Comparison of ENCODE assay signal across 1 worm cellular context in the genomic region with DNA sequence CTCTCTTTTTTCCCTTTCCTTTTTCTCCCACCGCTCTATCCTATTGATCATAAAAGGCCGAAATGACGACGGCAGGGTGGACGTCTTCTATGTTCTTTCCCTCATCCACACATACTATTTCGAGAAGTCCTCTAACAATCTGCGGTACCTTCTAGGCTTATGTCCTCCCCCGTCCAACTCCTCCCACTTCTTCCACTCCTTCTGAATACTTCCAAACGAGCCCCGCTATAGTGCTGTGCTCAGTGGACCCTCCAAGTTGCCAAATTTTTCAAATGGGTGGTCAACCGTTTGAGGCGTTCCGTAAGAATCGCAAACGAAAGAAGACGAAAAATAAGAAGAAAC.
TF ChIP-seq lines count a peak whose summit lies in the region.

No protein-coding gene starts in this region.

TF ChIP-seq in whole organism, L1 larva, 84 proteins besides CTCF, POLR2A, EP300 and RAD21 (continued from another document):
- TF ChIP-seq ceh-88 (GFP tag; IDR thresholded peaks at IDR 0.05; lab: Robert Waterston, UW) = peak; percentile 44; the same call in 1 of the 2 replicates
- TF ChIP-seq rnt-1 (tag; optimal IDR thresholded peaks at IDR 0.05; lab: Kevin White, UChicago) = no peak
- no peak for TF ChIP-seq sptf-1 (tag; optimal IDR thresholded peaks at IDR 0.05; lab: Kevin White, UChicago)
- TF ChIP-seq ceh-8 (GFP tag; optimal IDR thresholded peaks at IDR 0.05; lab: Kevin White, UChicago) = no peak
- peak; percentile 43 for TF ChIP-seq lin-13 (GFP tag; optimal IDR thresholded peaks at IDR 0.05; lab: Kevin White, UChicago)
- peak; percentile 34 to 52 for TF ChIP-seq lsy-2 (tag; optimal IDR thresholded peaks at IDR 0.05; lab: Kevin White, UChicago)
- peak; percentile 91 for TF ChIP-seq lin-14 (GFP tag; optimal IDR thresholded peaks at IDR 0.05; lab: Kevin White, UChicago)
- TF ChIP-seq Y116A8C.19 (tag; optimal IDR thresholded peaks at IDR 0.05; lab: Kevin White, UChicago; ENCODE audit: borderline replicate concordance) = no peak
- no peak for TF ChIP-seq snpc-4 (tag; optimal IDR thresholded peaks at IDR 0.05; lab: Kevin White, UChicago)
- no peak for TF ChIP-seq pax-3 (tag; optimal IDR thresholded peaks at IDR 0.05; lab: Kevin White, UChicago)
- TF ChIP-seq nhr-71 (tag; optimal IDR thresholded peaks at IDR 0.05; lab: Kevin White, UChicago) = peak; percentile 51
- peak; percentile 94 for TF ChIP-seq blmp-1 (tag; optimal IDR thresholded peaks at IDR 0.05; lab: Kevin White, UChicago)
- TF ChIP-seq swsn-7 (tag; optimal IDR thresholded peaks at IDR 0.05; lab: Kevin White, UChicago) = peak; percentile 44
- no peak for TF ChIP-seq fkh-4 (tag; optimal IDR thresholded peaks at IDR 0.05; lab: Kevin White, UChicago; ENCODE audit: borderline replicate concordance)
- TF ChIP-seq nhr-90 (tag; optimal IDR thresholded peaks at IDR 0.05; lab: Kevin White, UChicago; ENCODE audit: poor library complexity) = no peak
- TF ChIP-seq unc-62 (GFP tag; optimal IDR thresholded peaks at IDR 0.05; lab: Kevin White, UChicago) = no peak
- TF ChIP-seq ceh-82 (tag; optimal IDR thresholded peaks at IDR 0.05; lab: Kevin White, UChicago) = peak; percentile 1 to 75 (median 60)
- TF ChIP-seq unc-86 (tag; optimal IDR thresholded peaks at IDR 0.05; lab: Kevin White, UChicago) = peak; percentile 70
- no peak for TF ChIP-seq pag-3 (tag; optimal IDR thresholded peaks at IDR 0.05; lab: Kevin White, UChicago; ENCODE audit: borderline replicate concordance, insufficient read depth)
- no peak for TF ChIP-seq aha-1 (tag; optimal IDR thresholded peaks at IDR 0.05; lab: Kevin White, UChicago)
- no peak for TF ChIP-seq tlp-1 (tag; optimal IDR thresholded peaks at IDR 0.05; lab: Kevin White, UChicago)
- peak; percentile 6 for TF ChIP-seq C16A3.4 (tag; optimal IDR thresholded peaks at IDR 0.05; lab: Kevin White, UChicago)
- no peak for TF ChIP-seq efl-3 (GFP tag; optimal IDR thresholded peaks at IDR 0.05; lab: Kevin White, UChicago)
- TF ChIP-seq fkh-10 (GFP tag; optimal IDR thresholded peaks at IDR 0.05; lab: Kevin White, UChicago) = peak; percentile 69
- peak; percentile 32 to 38 for TF ChIP-seq efl-1 (optimal IDR thresholded peaks at IDR 0.05; lab: Kevin White, UChicago)
- TF ChIP-seq efl-1 (GFP tag; optimal IDR thresholded peaks at IDR 0.05 in 1 of 2; lab: Kevin White, UChicago) = peak in 1 of 2 experiments; percentile 82
- no peak for TF ChIP-seq nhr-84 (tag; optimal IDR thresholded peaks at IDR 0.05; lab: Kevin White, UChicago)
- TF ChIP-seq dpl-1 (GFP tag; optimal IDR thresholded peaks at IDR 0.05; lab: Kevin White, UChicago) = no peak
- peak; percentile 28 for TF ChIP-seq isw-1 (GFP tag; IDR thresholded peaks at IDR 0.05; lab: Robert Waterston, UW)
- TF ChIP-seq ces-1 (GFP tag; optimal IDR thresholded peaks at IDR 0.05; lab: Kevin White, UChicago) = no peak
- no peak for TF ChIP-seq nhr-12 (tag; optimal IDR thresholded peaks at IDR 0.05; lab: Kevin White, UChicago)
